Fruit fly (Drosophila melanogaster) whole organism, pupa: ENCODE data around the gene CG7551.

Source experiments
- CG10348 ChIP-seq: fragments of 200-800 bp; sonication (Bioruptor generic); IDR thresholded peaks from 2 replicates; pipeline ENCODE4 v1.3.6; 2022; ENCODE audit warnings: missing biosample characterization, missing genetic modification characterization
- CG12605 ChIP-seq: fragments of 200-800 bp; sonication (Bioruptor generic); IDR thresholded peaks from 2 replicates; pipeline ENCODE4 v1.3.6; 2022; ENCODE audit warnings: missing biosample characterization, missing genetic modification characterization
- CG13204 ChIP-seq: fragments of 200-800 bp; sonication (Bioruptor generic); optimal IDR thresholded peaks from 2 replicates; lab custom pipeline; 2018; ENCODE audit warnings: missing biosample characterization, mild to moderate bottlenecking, missing genetic modification characterization, moderate library complexity
- CG14655 ChIP-seq: fragments of 200-800 bp; sonication (Bioruptor generic); optimal IDR thresholded peaks from 3 replicates; lab custom pipeline; 2017; ENCODE audit warnings: mild to moderate bottlenecking, missing biosample characterization, missing genetic modification reagents, missing genetic modification characterization
- CG15710 ChIP-seq: fragments of 200-800 bp; sonication (Bioruptor generic); optimal IDR thresholded peaks from 2 replicates; lab custom pipeline; 2018; ENCODE audit warnings: missing biosample characterization, mild to moderate bottlenecking, missing genetic modification characterization, moderate library complexity
- CG17806 ChIP-seq: fragments of 200-800 bp; sonication (Bioruptor generic); optimal IDR thresholded peaks from 2 replicates; lab custom pipeline; 2018; ENCODE audit warnings: missing biosample characterization, mild to moderate bottlenecking, missing genetic modification characterization, moderate library complexity
- CG32121 ChIP-seq: fragments of 200-800 bp; sonication (Bioruptor generic); IDR thresholded peaks from 2 replicates; pipeline ENCODE4 v1.3.6; 2022; ENCODE audit warnings: missing biosample characterization, missing genetic modification characterization
- CG34367 ChIP-seq: fragments of 200-800 bp; sonication (Bioruptor generic); optimal IDR thresholded peaks from 2 replicates; lab custom pipeline; 2018; ENCODE audit warnings: missing biosample characterization, mild to moderate bottlenecking, missing genetic modification characterization
- CG4496 ChIP-seq: fragments of 200-800 bp; sonication (Bioruptor generic); IDR thresholded peaks from 3 replicates; pipeline ENCODE4 v1.3.6; 2022; ENCODE audit warnings: missing biosample characterization, missing genetic modification characterization
- CG8159 ChIP-seq: fragments of 200-800 bp; sonication (Bioruptor generic); optimal IDR thresholded peaks from 3 replicates; lab custom pipeline; 2018; ENCODE audit warnings: missing biosample characterization, mild to moderate bottlenecking, missing genetic modification characterization, moderate library complexity
- CG8301 ChIP-seq: fragments of 200-800 bp; sonication (Bioruptor generic); optimal IDR thresholded peaks from 2 replicates; lab custom pipeline; 2018; ENCODE audit warnings: missing biosample characterization, mild to moderate bottlenecking, missing genetic modification characterization
- CG9948 ChIP-seq: fragments of 200-800 bp; sonication (Bioruptor generic); optimal IDR thresholded peaks from 2 replicates; lab custom pipeline; 2018; ENCODE audit warnings: missing biosample characterization, mild to moderate bottlenecking, missing genetic modification characterization, moderate library complexity
- D1 ChIP-seq: fragments of 200-800 bp; sonication (Bioruptor generic); optimal IDR thresholded peaks from 2 replicates; lab custom pipeline; 2018; ENCODE audit warnings: missing biosample characterization, mild to moderate bottlenecking, missing genetic modification characterization, moderate library complexity
- EcR ChIP-seq: fragments of 200-800 bp; sonication (Bioruptor generic); optimal IDR thresholded peaks from 3 replicates; lab custom pipeline; 2019; ENCODE audit warnings: missing biosample characterization, missing genetic modification characterization, mild to moderate bottlenecking, moderate library complexity, missing genetic modification reagents
- Ets98B ChIP-seq: fragments of 200-800 bp; sonication (Bioruptor generic); IDR thresholded peaks from 2 replicates; pipeline ENCODE4 v1.3.6; 2022; ENCODE audit warnings: missing biosample characterization, missing genetic modification characterization
- Pif1A ChIP-seq: fragments of 200-800 bp; sonication (Bioruptor generic); optimal IDR thresholded peaks from 3 replicates; lab custom pipeline; 2016; ENCODE audit warnings: missing biosample characterization, missing genetic modification characterization
- Pif1B ChIP-seq: fragments of 200-800 bp; sonication (Bioruptor generic); optimal IDR thresholded peaks from 3 replicates; lab custom pipeline; 2016; ENCODE audit warnings: missing biosample characterization, missing genetic modification characterization
- Snoo ChIP-seq: fragments of 200-800 bp; sonication (Bioruptor generic); optimal IDR thresholded peaks from 3 replicates; lab custom pipeline; 2017; ENCODE audit warnings: missing biosample characterization, mild to moderate bottlenecking, missing genetic modification characterization, inconsistent platforms
- fd96Ca ChIP-seq: fragments of 200-800 bp; sonication (Bioruptor generic); IDR thresholded peaks from 3 replicates; pipeline ENCODE4 v1.3.6; 2022; ENCODE audit warnings: missing biosample characterization, missing genetic modification characterization
- gl ChIP-seq: fragments of 200-800 bp; sonication (Bioruptor generic); optimal IDR thresholded peaks from 2 replicates; lab custom pipeline; 2018; ENCODE audit warnings: missing biosample characterization, mild to moderate bottlenecking, missing genetic modification characterization
- rn ChIP-seq: fragments of 200-800 bp; sonication (Bioruptor generic); IDR thresholded peaks from 2 replicates; pipeline ENCODE4 v1.3.6; 2022; ENCODE audit warnings: missing biosample characterization, missing genetic modification characterization

The CG7551 gene

dm6 chr3L:11434112-11434511 lies 24.2 kb upstream of the CG7551 start:
- TF ChIP-seq CG8301 (tag; lab: Kevin White, UChicago) (no peak), D1 (tag; lab: Kevin White, UChicago) (no peak), CG15710 (tag; lab: Kevin White, UChicago) (no peak), CG10348 (GFP tag; lab: Robert Waterston, UW) (no peak), CG9948 (no peak), Pif1A (GFP tag; lab: Kevin White, UChicago) (no peak), CG13204 (GFP tag; lab: Kevin White, UChicago) (no peak), CG34367 (tag; lab: Kevin White, UChicago) (no peak), Ets98B (GFP tag; lab: Robert Waterston, UW) (no peak), gl (no peak), CG32121 (GFP tag; lab: Robert Waterston, UW) (no peak), Snoo (tag; lab: Kevin White, UChicago) (no peak)

dm6 chr3L:11435376-11435775 lies 22.9 kb upstream of the CG7551 start, which contains the start of gene CG6149:
Gene CG6149 (minus strand): TSS chr3L:11435476.
- TF ChIP-seq D1 (tag; lab: Kevin White, UChicago): no peak
- TF ChIP-seq CG8159: no peak
- no peak for TF ChIP-seq Ets98B (GFP tag; lab: Robert Waterston, UW)
- no peak for TF ChIP-seq CG10348 (GFP tag; lab: Robert Waterston, UW)
- TF ChIP-seq CG13204 (GFP tag; lab: Kevin White, UChicago): no peak
- no peak for TF ChIP-seq CG14655 (GFP tag; lab: Kevin White, UChicago)
- TF ChIP-seq Snoo (tag; lab: Kevin White, UChicago): no peak
- TF ChIP-seq CG34367 (tag; lab: Kevin White, UChicago): no peak
- TF ChIP-seq CG9948: no peak
- no peak for TF ChIP-seq rn (GFP tag; lab: Robert Waterston, UW)
- TF ChIP-seq CG17806 (tag; lab: Kevin White, UChicago): no peak
- no peak for TF ChIP-seq fd96Ca (GFP tag; lab: Robert Waterston, UW)
- no peak for TF ChIP-seq Pif1B
- TF ChIP-seq CG32121 (GFP tag; lab: Robert Waterston, UW): no peak
- no peak for TF ChIP-seq CG12605 (GFP tag; lab: Robert Waterston, UW)
- TF ChIP-seq, all 21 proteins: peak for 0

dm6 chr3L:11439570-11439969 lies 18.7 kb upstream of the CG7551 start:
- TF ChIP-seq fd96Ca (GFP tag; lab: Robert Waterston, UW): 0 out of 3 replicates have a peak, but pooled peaks have one; percentile 8
- TF ChIP-seq CG8301 (tag; lab: Kevin White, UChicago): peak; percentile 3
- TF ChIP-seq CG4496: peak; percentile 57; the same call in 2 of the 3 replicates
- peak; percentile 75 for TF ChIP-seq CG8159
- no peak for TF ChIP-seq CG13204 (GFP tag; lab: Kevin White, UChicago)
- TF ChIP-seq Snoo (tag; lab: Kevin White, UChicago): no peak
- TF ChIP-seq Ets98B (GFP tag; lab: Robert Waterston, UW): peak; percentile 26; the same call in 1 of the 2 replicates
- TF ChIP-seq CG12605 (GFP tag; lab: Robert Waterston, UW): peak; percentile 43; the same call in 1 of the 2 replicates
- no peak for TF ChIP-seq D1 (tag; lab: Kevin White, UChicago)
- peak; percentile 53 for TF ChIP-seq Pif1A (GFP tag; lab: Kevin White, UChicago)
- no peak for TF ChIP-seq rn (GFP tag; lab: Robert Waterston, UW)
- peak; percentile 43 for TF ChIP-seq Pif1B
- peak; percentile 44 for TF ChIP-seq CG15710 (tag; lab: Kevin White, UChicago)
- TF ChIP-seq CG9948: peak; percentile 49
- peak; percentile 55 for TF ChIP-seq CG17806 (tag; lab: Kevin White, UChicago)
- TF ChIP-seq CG14655 (GFP tag; lab: Kevin White, UChicago): peak; percentile 46
- TF ChIP-seq CG34367 (tag; lab: Kevin White, UChicago): peak; percentile 15
- TF ChIP-seq, all 21 proteins: peak for 13

- TF ChIP-seq CG9948: no peak
- TF ChIP-seq CG14655 (GFP tag; lab: Kevin White, UChicago): no peak
- TF ChIP-seq D1 (tag; lab: Kevin White, UChicago): no peak
- no peak for TF ChIP-seq CG8301 (tag; lab: Kevin White, UChicago)
- TF ChIP-seq gl: no peak
- no peak for TF ChIP-seq CG8159
- TF ChIP-seq Pif1A (GFP tag; lab: Kevin White, UChicago): no peak
- no peak for TF ChIP-seq CG10348 (GFP tag; lab: Robert Waterston, UW)
- TF ChIP-seq CG13204 (GFP tag; lab: Kevin White, UChicago): no peak
- TF ChIP-seq CG32121 (GFP tag; lab: Robert Waterston, UW): no peak
- TF ChIP-seq Snoo (tag; lab: Kevin White, UChicago): no peak
- TF ChIP-seq fd96Ca (GFP tag; lab: Robert Waterston, UW): no peak
- no peak for TF ChIP-seq Pif1B
- no peak for TF ChIP-seq rn (GFP tag; lab: Robert Waterston, UW)
- TF ChIP-seq CG12605 (GFP tag; lab: Robert Waterston, UW): no peak
- no peak for TF ChIP-seq CG17806 (tag; lab: Kevin White, UChicago)
- no peak for TF ChIP-seq EcR (GFP tag; lab: Kevin White, UChicago)
These were observed 18.0 kb upstream of the CG7551 start for dm6 chr3L:11440258-11440657.

dm6 chr3L:11440769-11441168 lies 17.5 kb upstream of the CG7551 start:
- TF ChIP-seq CG15710 (tag; lab: Kevin White, UChicago) (no peak), Ets98B (GFP tag; lab: Robert Waterston, UW) (no peak), Pif1A (GFP tag; lab: Kevin White, UChicago) (no peak), CG10348 (GFP tag; lab: Robert Waterston, UW) (no peak), CG34367 (tag; lab: Kevin White, UChicago) (no peak), CG8301 (tag; lab: Kevin White, UChicago) (no peak), CG8159 (no peak), CG17806 (tag; lab: Kevin White, UChicago) (no peak), CG9948 (no peak), fd96Ca (GFP tag; lab: Robert Waterston, UW) (no peak), D1 (tag; lab: Kevin White, UChicago) (no peak), CG4496 (no peak), CG13204 (GFP tag; lab: Kevin White, UChicago) (no peak), CG14655 (GFP tag; lab: Kevin White, UChicago) (no peak), gl (no peak), EcR (GFP tag; lab: Kevin White, UChicago) (no peak)
